Worm (Caenorhabditis elegans) whole organism, L1 larva: ENCODE measurements around the gene C32D5.10.

Source experiments
- Y116A8C.19 ChIP-seq: sonication (generic microtip); optimal IDR thresholded peaks from 2 replicates; lab custom pipeline; 2016; ENCODE audit warnings: missing compliant biosample characterization, missing genetic modification characterization, borderline replicate concordance
- ama-1 ChIP-seq: fragments of 150-350 bp; optimal IDR thresholded peaks from 2 replicates; lab custom pipeline; 2014
- blmp-1 ChIP-seq: fragments of 150-350 bp; optimal IDR thresholded peaks from 2 replicates; lab custom pipeline; 2014; ENCODE audit warnings: missing biosample characterization, missing genetic modification characterization
- ceh-8 ChIP-seq: fragments of 200-800 bp; sonication (Bioruptor generic); optimal IDR thresholded peaks from 2 replicates; lab custom pipeline; 2018; ENCODE audit warnings: mild to moderate bottlenecking, missing genetic modification characterization, moderate library complexity, missing compliant biosample characterization
- ceh-88 ChIP-seq: fragments of 200-800 bp; sonication (Bioruptor generic); IDR thresholded peaks from 2 replicates; pipeline ENCODE4 v1.3.6; 2022; ENCODE audit warnings: missing genetic modification characterization, missing compliant biosample characterization
- ces-1 ChIP-seq: fragments of 150-350 bp; optimal IDR thresholded peaks from 2 replicates; lab custom pipeline; 2014; ENCODE audit warnings: missing biosample characterization, missing genetic modification reagents, missing genetic modification characterization
- dpl-1 ChIP-seq, 3 experiments: fragments of 150-350 bp in 2 of 3; sonication (generic microtip) in 1 of 3; optimal IDR thresholded peaks; 2 replicates each; lab custom pipeline; 2014 to 2017; ENCODE audit warnings: missing biosample characterization in 3 of 3, missing genetic modification characterization in 3 of 3, missing genetic modification reagents in 3 of 3
- egl-27 ChIP-seq, 2 experiments: fragments of 150-350 bp in 1 of 2; sonication (generic microtip); optimal IDR thresholded peaks; 3 replicates each; lab custom pipeline; 2017 to 2018; ENCODE audit warnings: missing biosample characterization in 2 of 2, missing genetic modification characterization in 2 of 2, missing genetic modification reagents in 2 of 2
- fkh-4 ChIP-seq: sonication (generic microtip); optimal IDR thresholded peaks from 2 replicates; lab custom pipeline; 2016; ENCODE audit warnings: missing compliant biosample characterization, missing genetic modification characterization, borderline replicate concordance
- fos-1 ChIP-seq: fragments of 150-350 bp; optimal IDR thresholded peaks from 2 replicates; lab custom pipeline; 2014; ENCODE audit warnings: missing biosample characterization, missing genetic modification characterization
- hlh-17 ChIP-seq: fragments of 200-800 bp; sonication (Bioruptor generic); optimal IDR thresholded peaks from 2 replicates; lab custom pipeline; 2018; ENCODE audit warnings: missing genetic modification characterization, mild to moderate bottlenecking, missing compliant biosample characterization, moderate library complexity, borderline replicate concordance
- hpl-2 ChIP-seq: fragments of 150-350 bp; optimal IDR thresholded peaks from 2 replicates; lab custom pipeline; 2014; ENCODE audit warnings: missing biosample characterization, missing genetic modification reagents, missing genetic modification characterization
- isw-1 ChIP-seq: fragments of 200-800 bp; sonication (Bioruptor generic); IDR thresholded peaks from 2 replicates; pipeline ENCODE4 v1.3.6; 2022; ENCODE audit warnings: missing genetic modification characterization, missing compliant biosample characterization
- jun-1 ChIP-seq: fragments of 150-350 bp; optimal IDR thresholded peaks from 2 replicates; lab custom pipeline; 2014; ENCODE audit warnings: missing biosample characterization, missing genetic modification reagents, missing genetic modification characterization
- lin-14 ChIP-seq: fragments of 200-800 bp; sonication (Bioruptor generic); optimal IDR thresholded peaks from 2 replicates; lab custom pipeline; 2018; ENCODE audit warnings: mild to moderate bottlenecking, missing genetic modification characterization, moderate library complexity, missing compliant biosample characterization
- lin-15B ChIP-seq: fragments of 150-350 bp; sonication (generic microtip); optimal IDR thresholded peaks from 3 replicates; lab custom pipeline; 2014; ENCODE audit warnings: missing biosample characterization, missing genetic modification characterization
- lin-39 ChIP-seq: fragments of 150-350 bp; optimal IDR thresholded peaks from 2 replicates; lab custom pipeline; 2014; ENCODE audit warnings: missing biosample characterization, missing genetic modification reagents, missing genetic modification characterization
- lir-3 ChIP-seq: sonication (generic microtip); optimal IDR thresholded peaks from 2 replicates; lab custom pipeline; 2016; ENCODE audit warnings: mild to moderate bottlenecking, missing genetic modification characterization, moderate library complexity, missing compliant biosample characterization; ENCODE audit not compliant: poor library complexity
- mab-9 ChIP-seq: fragments of 200-800 bp; sonication (Bioruptor generic); IDR thresholded peaks from 2 replicates; pipeline ENCODE4 v1.3.6; 2022; ENCODE audit warnings: missing genetic modification reagents, missing genetic modification characterization, missing compliant biosample characterization
- nhr-11 ChIP-seq: fragments of 150-350 bp; optimal IDR thresholded peaks from 2 replicates; lab custom pipeline; 2014; ENCODE audit warnings: missing biosample characterization, missing genetic modification characterization
- nhr-12 ChIP-seq: sonication (generic microtip); optimal IDR thresholded peaks from 2 replicates; lab custom pipeline; 2017; ENCODE audit warnings: missing biosample characterization, missing genetic modification characterization
- nhr-20 ChIP-seq: sonication (generic microtip); optimal IDR thresholded peaks from 2 replicates; lab custom pipeline; 2016; ENCODE audit warnings: mild to moderate bottlenecking, missing genetic modification characterization, missing compliant biosample characterization
- nhr-47 ChIP-seq: sonication (generic microtip); optimal IDR thresholded peaks from 2 replicates; lab custom pipeline; 2016; ENCODE audit warnings: mild to moderate bottlenecking, missing genetic modification characterization, moderate library complexity, missing compliant biosample characterization
- nhr-71 ChIP-seq: sonication (generic microtip); optimal IDR thresholded peaks from 2 replicates; lab custom pipeline; 2016; ENCODE audit warnings: mild to moderate bottlenecking, missing genetic modification characterization, moderate library complexity, missing compliant biosample characterization
- nhr-90 ChIP-seq: sonication (generic microtip); optimal IDR thresholded peaks from 2 replicates; lab custom pipeline; 2016; ENCODE audit warnings: mild to moderate bottlenecking, missing genetic modification characterization, missing compliant biosample characterization; ENCODE audit not compliant: poor library complexity
- pax-3 ChIP-seq: fragments of 200-800 bp; sonication (Bioruptor generic); optimal IDR thresholded peaks from 2 replicates; lab custom pipeline; 2018; ENCODE audit warnings: mild to moderate bottlenecking, missing genetic modification characterization, moderate library complexity, missing compliant biosample characterization
- pqm-1 ChIP-seq: sonication (generic microtip); optimal IDR thresholded peaks from 3 replicates; lab custom pipeline; 2017; ENCODE audit warnings: missing biosample characterization, missing genetic modification characterization
- rnt-1 ChIP-seq: sonication (generic microtip); optimal IDR thresholded peaks from 2 replicates; lab custom pipeline; 2016; ENCODE audit warnings: mild to moderate bottlenecking, missing genetic modification characterization, moderate library complexity, missing compliant biosample characterization
- skn-1 ChIP-seq: fragments of 150-350 bp; optimal IDR thresholded peaks from 2 replicates; lab custom pipeline; 2014; ENCODE audit warnings: missing biosample characterization, missing genetic modification characterization
- snpc-4 ChIP-seq: fragments of 150-350 bp; optimal IDR thresholded peaks from 2 replicates; lab custom pipeline; 2014; ENCODE audit warnings: missing biosample characterization, missing genetic modification characterization
- sox-4 ChIP-seq: sonication (generic microtip); optimal IDR thresholded peaks from 2 replicates; lab custom pipeline; 2016; ENCODE audit warnings: missing genetic modification characterization, missing compliant biosample characterization
- sptf-1 ChIP-seq: fragments of 150-350 bp; optimal IDR thresholded peaks from 2 replicates; lab custom pipeline; 2014; ENCODE audit warnings: missing biosample characterization, missing genetic modification characterization
- sup-37 ChIP-seq: fragments of 200-800 bp; sonication (Bioruptor generic); optimal IDR thresholded peaks from 2 replicates; lab custom pipeline; 2018; ENCODE audit warnings: mild to moderate bottlenecking, missing genetic modification characterization, missing compliant biosample characterization
- swsn-7 ChIP-seq: sonication (generic microtip); optimal IDR thresholded peaks from 2 replicates; lab custom pipeline; 2016; ENCODE audit warnings: missing genetic modification characterization, missing compliant biosample characterization
- tbx-2 ChIP-seq: sonication (generic microtip); optimal IDR thresholded peaks from 2 replicates; lab custom pipeline; 2016; ENCODE audit warnings: missing genetic modification characterization, missing compliant biosample characterization
- unc-30 ChIP-seq: sonication (generic microtip); optimal IDR thresholded peaks from 2 replicates; lab custom pipeline; 2017; ENCODE audit warnings: missing biosample characterization, missing genetic modification characterization
- vab-15 ChIP-seq: sonication (generic microtip); optimal IDR thresholded peaks from 2 replicates; lab custom pipeline; 2017; ENCODE audit warnings: missing genotype, mild to moderate bottlenecking, missing genetic modification characterization, missing compliant biosample characterization
- zag-1 ChIP-seq: fragments of 150-350 bp; optimal IDR thresholded peaks from 2 replicates; lab custom pipeline; 2014; ENCODE audit warnings: missing biosample characterization, missing genetic modification characterization
- ztf-4 ChIP-seq: fragments of 150-350 bp; optimal IDR thresholded peaks from 2 replicates; lab custom pipeline; 2014; ENCODE audit warnings: missing biosample characterization, missing genetic modification characterization

Gene C32D5.10

ce11 chrII:6351887-6352286 lies at the start of gene C32D5.10:
TSS of gene C32D5.10 (minus strand) at chrII:6351987.
- TF ChIP-seq nhr-12 (tag; lab: Kevin White, UChicago) (no peak), fos-1 (tag; lab: Kevin White, UChicago) (no peak), ceh-88 (GFP tag; lab: Robert Waterston, UW) (no peak), rnt-1 (tag; lab: Kevin White, UChicago) (no peak), nhr-47 (tag; lab: Kevin White, UChicago) (no peak), fkh-4 (tag; lab: Kevin White, UChicago) (no peak), snpc-4 (tag; lab: Kevin White, UChicago) (no peak), dpl-1 (GFP tag; optimal IDR thresholded peaks at IDR 0.05; lab: Kevin White, UChicago) (no peak), Y116A8C.19 (tag; lab: Kevin White, UChicago) (no peak), jun-1 (tag; lab: Kevin White, UChicago) (no peak), nhr-20 (tag; lab: Kevin White, UChicago) (no peak), swsn-7 (tag; lab: Kevin White, UChicago) (no peak), nhr-71 (tag; lab: Kevin White, UChicago) (no peak), ama-1 (lab: Kevin White, UChicago) (no peak)

- TF ChIP-seq ces-1 (GFP tag; lab: Kevin White, UChicago) (no peak), ztf-4 (tag; lab: Kevin White, UChicago) (no peak), fkh-4 (tag; lab: Kevin White, UChicago) (no peak), lin-39 (no peak), ceh-8 (GFP tag; lab: Kevin White, UChicago) (no peak), hlh-17 (no peak), lin-14 (GFP tag; lab: Kevin White, UChicago) (no peak), hpl-2 (GFP tag; lab: Kevin White, UChicago) (no peak), fos-1 (tag; lab: Kevin White, UChicago) (no peak), nhr-11 (tag; lab: Kevin White, UChicago) (no peak), sox-4 (no peak), lir-3 (tag; lab: Kevin White, UChicago) (no peak), mab-9 (GFP tag; lab: Robert Waterston, UW) (no peak), vab-15 (tag; lab: Kevin White, UChicago) (no peak), isw-1 (GFP tag; lab: Robert Waterston, UW) (no peak), egl-27 (tag; optimal IDR thresholded peaks at IDR 0.05; lab: Kevin White, UChicago) (no peak), lin-15B (tag; lab: Kevin White, UChicago) (no peak)
Observed at ce11 chrII:6398406-6398805, 46.6 kb upstream of the C32D5.10 start, which contains the start of gene zig-10. TSS of gene zig-10 (plus strand) at chrII:6398706.

- no peak for TF ChIP-seq pqm-1 (tag; lab: Kevin White, UChicago)
- TF ChIP-seq rnt-1 (tag; lab: Kevin White, UChicago) = peak; percentile 24
- TF ChIP-seq, all 84 proteins: peak for 1
Observed at ce11 chrII:6394037-6394436, 42.2 kb upstream of the C32D5.10 start.

- TF ChIP-seq zag-1 (no peak), tbx-2 (tag; lab: Kevin White, UChicago) (no peak), pax-3 (tag; lab: Kevin White, UChicago) (no peak), skn-1 (tag; lab: Kevin White, UChicago) (no peak), sptf-1 (tag; lab: Kevin White, UChicago) (no peak), nhr-11 (tag; lab: Kevin White, UChicago) (no peak), unc-30 (tag; lab: Kevin White, UChicago) (no peak), blmp-1 (tag; lab: Kevin White, UChicago) (no peak), sup-37 (GFP tag; lab: Kevin White, UChicago) (no peak), nhr-90 (tag; lab: Kevin White, UChicago) (no peak)
Observed at ce11 chrII:6391195-6391594, 39.4 kb upstream of the C32D5.10 start, which contains the start of gene F58F12.3. TSS of gene F58F12.3 (minus strand) at chrII:6391295.
